Fruit fly (Drosophila melanogaster): ENCODE data around the gene Pmvk.

The Pmvk gene

DNA sequence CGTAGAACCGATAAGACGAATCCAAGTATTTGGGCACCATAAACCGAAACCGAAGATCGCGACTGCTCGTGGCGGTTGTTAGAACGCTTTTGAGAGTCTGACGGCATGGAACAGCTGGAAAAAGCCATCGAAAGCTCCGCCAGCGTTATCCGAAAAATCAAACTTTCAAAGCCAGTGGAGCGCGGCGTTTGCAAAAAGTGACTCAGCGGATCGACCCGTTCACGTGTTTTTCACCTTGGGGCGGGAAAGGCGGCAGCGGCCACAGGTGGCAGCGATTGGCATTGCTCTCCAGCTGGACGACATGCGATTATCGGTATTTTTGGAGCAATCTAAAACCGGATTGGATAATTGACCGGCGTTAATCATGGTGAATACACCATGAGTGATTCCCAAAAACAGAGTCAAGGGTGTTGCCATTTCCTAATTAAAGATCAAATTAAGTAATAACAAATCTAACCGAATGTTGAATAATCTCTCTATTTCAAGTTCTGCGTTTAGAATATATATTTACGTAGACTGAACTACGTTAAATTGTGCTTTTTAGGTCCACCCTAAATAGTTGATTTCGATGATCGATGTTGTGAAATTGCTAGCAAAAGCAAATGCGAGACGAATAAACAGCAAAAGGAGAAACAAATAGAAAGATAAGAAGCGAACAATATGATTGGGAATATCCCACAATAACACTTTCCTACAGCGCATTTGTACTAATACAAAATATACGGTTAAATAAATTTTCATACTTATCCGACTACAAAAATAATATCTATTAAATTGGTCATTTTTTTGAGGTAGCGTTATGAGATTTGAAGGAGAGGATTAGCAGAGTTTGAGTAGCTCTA, 33.1 kb downstream of the Pmvk start, which contains the start of gene CG10337 (continued):
- TF ChIP-seq da (GFP tag; optimal IDR thresholded peaks at IDR 0.05), result no peak
- peak; percentile 78 for TF ChIP-seq Fer1 (GFP tag; optimal IDR thresholded peaks at IDR 0.05)
- TF ChIP-seq CG6175 (GFP tag; IDR thresholded peaks at IDR 0.05), result peak; percentile 39; the same call in 1 of the 3 replicates
- TF ChIP-seq CG8281 (tag; optimal IDR thresholded peaks at IDR 0.05), result no peak
- no peak for TF ChIP-seq ro (GFP tag; IDR thresholded peaks at IDR 0.05)
- TF ChIP-seq CG33213 (GFP tag; optimal IDR thresholded peaks at IDR 0.05), result no peak
- peak; percentile 55 for TF ChIP-seq PHDP (tag; optimal IDR thresholded peaks at IDR 0.05)
- peak; percentile 68 for TF ChIP-seq CG13296 (GFP tag; optimal IDR thresholded peaks at IDR 0.05)
- TF ChIP-seq row (GFP tag; IDR thresholded peaks at IDR 0.05), result peak; percentile 60; the same call in 2 of the 3 replicates
- TF ChIP-seq maf-S (GFP tag; optimal IDR thresholded peaks at IDR 0.05), result no peak
- no peak for TF ChIP-seq CG8359 (GFP tag; optimal IDR thresholded peaks at IDR 0.05; ENCODE audit: borderline replicate concordance)
- peak; percentile 60 for TF ChIP-seq CG12769 (tag; optimal IDR thresholded peaks at IDR 0.05)
- peak; percentile 7 for TF ChIP-seq CG12104 (GFP tag; optimal IDR thresholded peaks at IDR 0.05)
- TF ChIP-seq CG10543 (GFP tag; optimal IDR thresholded peaks at IDR 0.05), result peak; percentile 86
- no peak for TF ChIP-seq en (GFP tag; optimal IDR thresholded peaks at IDR 0.05)
- TF ChIP-seq toy (GFP tag; IDR thresholded peaks at IDR 0.05), result no peak
- TF ChIP-seq trem (tag; optimal IDR thresholded peaks at IDR 0.05), result no peak
- TF ChIP-seq CG11398 (GFP tag; optimal IDR thresholded peaks at IDR 0.05), result peak; percentile 31
- TF ChIP-seq Sox100B (GFP tag; optimal IDR thresholded peaks at IDR 0.05), result peak; percentile 54
- TF ChIP-seq tap (tag; optimal IDR thresholded peaks at IDR 0.05), result peak; percentile 41
- TF ChIP-seq Tbp (GFP tag; optimal IDR thresholded peaks at IDR 0.05), result no peak
- no peak for TF ChIP-seq zfh2 (GFP tag; optimal IDR thresholded peaks at IDR 0.05)
- TF ChIP-seq C15 (GFP tag; IDR thresholded peaks at IDR 0.05), result no peak
- no peak for TF ChIP-seq CG4282 (GFP tag; optimal IDR thresholded peaks at IDR 0.05)
- no peak for TF ChIP-seq unc-4 (GFP tag; IDR thresholded peaks at IDR 0.05; ENCODE audit: partially characterized antibody)
- TF ChIP-seq nom (GFP tag; optimal IDR thresholded peaks at IDR 0.05), result peak; percentile 79
- no peak for TF ChIP-seq ind (GFP tag; optimal IDR thresholded peaks at IDR 0.05)
- no peak for TF ChIP-seq CG42726 (GFP tag; IDR thresholded peaks at IDR 0.05; ENCODE audit: partially characterized antibody)
- TF ChIP-seq CG12391 (tag; optimal IDR thresholded peaks at IDR 0.05), result peak; percentile 54
- TF ChIP-seq mld (GFP tag; IDR thresholded peaks at IDR 0.05; ENCODE audit: partially characterized antibody), result no peak
- peak; percentile 10 for TF ChIP-seq disco-r (GFP tag; optimal IDR thresholded peaks at IDR 0.05)
- no peak for TF ChIP-seq CG32772 (GFP tag; IDR thresholded peaks at IDR 0.05)
- no peak for TF ChIP-seq pum (GFP tag; optimal IDR thresholded peaks at IDR 0.05)
- no peak for TF ChIP-seq Rx (GFP tag; IDR thresholded peaks at IDR 0.05)
- no peak; the same call in 1 of the 2 replicates for TF ChIP-seq gsb (GFP tag; IDR thresholded peaks at IDR 0.05)
- no peak for TF ChIP-seq Stat92E (GFP tag; optimal IDR thresholded peaks at IDR 0.05)
- peak; percentile 44 for TF ChIP-seq BtbVII (GFP tag; optimal IDR thresholded peaks at IDR 0.05)
- TF ChIP-seq CG17359 (tag; optimal IDR thresholded peaks at IDR 0.05), result peak; percentile 42
- peak; percentile 7 for TF ChIP-seq CG4820 (GFP tag; optimal IDR thresholded peaks at IDR 0.05)
- no peak for TF ChIP-seq chif (GFP tag; optimal IDR thresholded peaks at IDR 0.05)
- no peak for TF ChIP-seq ttk (GFP tag; IDR thresholded peaks at IDR 0.05)
- TF ChIP-seq CG10267 (tag; optimal IDR thresholded peaks at IDR 0.05), result peak; percentile 43
- TF ChIP-seq CHES-1-like (GFP tag; optimal IDR thresholded peaks at IDR 0.05), result peak; percentile 21
- TF ChIP-seq sqz (GFP tag; optimal IDR thresholded peaks at IDR 0.05), result peak; percentile 35
- no peak for TF ChIP-seq Awh (GFP tag; IDR thresholded peaks at IDR 0.05)
- TF ChIP-seq Hr39 (optimal IDR thresholded peaks at IDR 0.05), result no peak
- TF ChIP-seq CG8089 (GFP tag; optimal IDR thresholded peaks at IDR 0.05), result no peak
- TF ChIP-seq Doc3 (GFP tag; IDR thresholded peaks at IDR 0.05; ENCODE audit: partially characterized antibody), result no peak
- TF ChIP-seq seq (GFP tag; IDR thresholded peaks at IDR 0.05), result no peak

All from whole organism, embryonic.